Fruit fly (Drosophila melanogaster) S2 (cell line): Measurements from ENCODE around the gene mor.

ENCODE experiments used
- CG8478 ChIP-seq: fragments of >200 bp; optimal IDR thresholded peaks from 2 replicates; lab custom pipeline; 2018
- CTCF ChIP-seq, 2 experiments: fragments of >200 bp; optimal IDR thresholded peaks; 2 replicates each; lab custom pipeline; 2018

DNA sequence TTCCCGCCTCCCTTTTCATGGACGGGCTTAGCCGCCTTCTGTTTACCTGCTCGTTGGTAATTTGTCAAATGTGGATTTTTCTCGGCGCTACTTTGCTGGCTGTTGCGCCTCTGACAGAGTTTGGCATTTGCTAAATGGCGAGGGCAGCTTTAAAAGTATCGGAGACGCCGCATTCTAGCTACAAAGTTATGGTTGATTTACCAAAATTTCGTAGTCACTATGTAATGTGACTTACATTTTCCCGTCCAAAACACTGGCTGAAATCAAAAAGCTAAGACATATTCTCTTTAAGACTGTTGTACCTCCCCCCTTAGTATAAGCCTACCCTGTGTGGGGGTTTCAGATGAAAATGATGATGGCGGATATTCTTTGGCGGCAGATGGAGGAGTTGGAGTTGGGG lies 25.1 kb downstream of the mor start:
- TF ChIP-seq CTCF (optimal IDR thresholded peaks at IDR 0.05; lab: Kevin White, UChicago) (no peak), CG8478 (lab: Kevin White, UChicago) (no peak)
